Worm (Caenorhabditis elegans): ENCODE data around the gene srz-62.

- TF ChIP-seq fos-1 (tag; optimal IDR thresholded peaks at IDR 0.05) (no peak), nhr-11 (tag; optimal IDR thresholded peaks at IDR 0.05) (no peak), unc-62 (GFP tag; optimal IDR thresholded peaks at IDR 0.05) (no peak), lin-15B (tag; optimal IDR thresholded peaks at IDR 0.05) (no peak), ceh-16 (tag; optimal IDR thresholded peaks at IDR 0.05) (no peak), ceh-82 (tag; optimal IDR thresholded peaks at IDR 0.05) (no peak), elt-1 (tag; optimal IDR thresholded peaks at IDR 0.05) (no peak), unc-39 (tag; optimal IDR thresholded peaks at IDR 0.05) (no peak), skn-1 (tag; optimal IDR thresholded peaks at IDR 0.05) (no peak), pqm-1 (tag; optimal IDR thresholded peaks at IDR 0.05) (no peak), egl-27 (tag; optimal IDR thresholded peaks at IDR 0.05) (no peak), tbx-2 (tag; optimal IDR thresholded peaks at IDR 0.05) (no peak), nhr-237 (tag; optimal IDR thresholded peaks at IDR 0.05) (no peak)
Measured at ce11 chrIV:3914462-3914861, 14.2 kb downstream of the srz-62 start, which contains the start of gene F56D6.19.
